Fruit fly (Drosophila melanogaster) whole organism, prepupa: ENCODE measurements around the gene nenya.
A peak's percentile ranks its signal among the peaks of the same experiment; 100 is the strongest.

Source experiments
- CG6792 ChIP-seq: fragments of 200-800 bp; sonication (Bioruptor generic); optimal IDR thresholded peaks from 3 replicates; lab custom pipeline; 2016; ENCODE audit warnings: missing biosample characterization, missing genetic modification characterization
- Eip93F ChIP-seq: fragments of 200-800 bp; sonication (Bioruptor generic); optimal IDR thresholded peaks from 2 replicates; lab custom pipeline; 2016; ENCODE audit warnings: missing biosample characterization, mild to moderate bottlenecking, missing genetic modification characterization

- TF ChIP-seq Eip93F (no peak), CG6792 (GFP tag; lab: Kevin White, UChicago) (peak; percentile 49)
Measured at dm6 chr3R:27948421-27948906, 20.5 kb upstream of the nenya start, which contains the start of gene Gp93.
